Fruit fly (Drosophila melanogaster) whole organism: ENCODE data around the gene Glt.

Experiments
- CG8478 ChIP-seq: fragments of >200 bp; optimal IDR thresholded peaks from 2 replicates; lab custom pipeline; 2018; ENCODE audit warnings: inconsistent platforms
- Dll ChIP-seq: fragments of >200 bp; optimal IDR thresholded peaks from 2 replicates; lab custom pipeline; 2017
- EcR ChIP-seq, 2 experiments: fragments of >200 bp; optimal IDR thresholded peaks; 2 replicates each; lab custom pipeline; 2017; ENCODE audit warnings: missing biosample characterization in 2 of 2, missing genetic modification characterization in 2 of 2, missing genetic modification reagents in 2 of 2
- pan ChIP-seq: fragments of >200 bp; optimal IDR thresholded peaks from 2 replicates; lab custom pipeline; 2017
- psq ChIP-seq: fragments of >200 bp; optimal IDR thresholded peaks from 2 replicates; lab custom pipeline; 2017
- usp ChIP-seq: fragments of >200 bp; optimal IDR thresholded peaks from 2 replicates; lab custom pipeline; 2017; ENCODE audit warnings: missing biosample characterization, missing genetic modification characterization, mixed read lengths

Gene Glt

DNA sequence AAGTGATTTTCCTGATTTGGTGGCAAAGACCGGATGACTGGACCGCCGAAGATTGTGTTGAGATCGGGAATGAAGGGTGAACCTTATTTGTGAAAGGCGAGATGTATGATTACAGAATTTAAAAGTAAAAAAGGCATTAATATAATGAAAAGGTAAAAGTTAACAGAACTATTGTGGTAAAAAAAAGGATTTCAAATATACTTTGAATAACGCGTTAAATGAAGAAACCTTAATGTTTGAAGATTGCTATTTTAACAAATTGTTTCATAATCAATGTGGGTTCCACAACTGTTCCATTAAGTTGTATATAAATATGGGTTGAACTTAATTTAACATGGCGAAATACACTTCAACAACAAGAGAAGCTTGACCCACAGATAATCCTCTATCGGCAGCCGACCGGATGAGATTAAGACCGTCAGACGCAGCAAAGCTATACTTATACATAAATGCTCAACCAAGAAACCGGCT, at the start of gene Glt:
TSS of gene Glt (plus strand) at position 421 of the 471 bp plus-strand sequence.
- TF ChIP-seq CG8478 (no peak), pan (lab: Kevin White, UChicago) (no peak), psq (lab: Kevin White, UChicago) (no peak), Dll (no peak), usp (GFP tag; lab: Kevin White, UChicago) (no peak), EcR (GFP tag; optimal IDR thresholded peaks at IDR 0.05; lab: Kevin White, UChicago) (no peak)

DNA sequence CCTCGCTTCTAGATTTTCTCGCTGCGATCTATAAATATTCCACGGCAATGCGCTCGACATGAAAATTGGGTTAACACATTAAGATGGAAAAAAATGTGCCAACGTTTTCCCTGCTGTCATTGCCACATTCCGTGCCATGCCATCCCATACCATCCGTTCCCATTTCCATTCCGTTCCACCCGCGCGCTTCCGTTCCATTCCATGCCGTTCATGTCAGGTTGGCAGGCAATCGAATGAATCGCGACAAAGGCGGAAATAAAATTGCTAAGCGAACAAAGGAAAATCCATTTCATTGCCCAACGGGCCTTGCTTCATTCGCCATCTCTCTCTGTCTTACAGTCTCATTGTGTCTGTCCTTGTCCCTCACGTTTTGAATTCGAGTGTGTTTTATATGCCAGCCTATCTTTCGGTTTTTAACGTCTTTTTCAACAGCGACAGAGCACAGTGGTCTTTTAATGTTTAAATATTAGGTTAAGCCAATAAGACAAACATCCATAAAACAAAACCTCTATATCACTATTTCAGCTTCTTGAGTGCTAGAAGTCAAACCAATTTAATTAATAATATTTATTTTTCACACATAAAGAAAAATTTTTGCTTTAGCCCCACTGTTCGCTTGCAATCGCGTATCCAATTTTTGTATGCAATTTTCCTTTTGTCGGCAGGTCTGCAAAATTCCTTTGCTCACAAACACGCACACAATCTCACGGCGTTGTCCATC, 38.7 kb upstream of the Glt start:
- TF ChIP-seq psq (lab: Kevin White, UChicago) (no peak), CG8478 (no peak), pan (lab: Kevin White, UChicago) (no peak), Dll (no peak), usp (GFP tag; lab: Kevin White, UChicago) (no peak), EcR (GFP tag; optimal IDR thresholded peaks at IDR 0.05; lab: Kevin White, UChicago) (no peak)

DNA sequence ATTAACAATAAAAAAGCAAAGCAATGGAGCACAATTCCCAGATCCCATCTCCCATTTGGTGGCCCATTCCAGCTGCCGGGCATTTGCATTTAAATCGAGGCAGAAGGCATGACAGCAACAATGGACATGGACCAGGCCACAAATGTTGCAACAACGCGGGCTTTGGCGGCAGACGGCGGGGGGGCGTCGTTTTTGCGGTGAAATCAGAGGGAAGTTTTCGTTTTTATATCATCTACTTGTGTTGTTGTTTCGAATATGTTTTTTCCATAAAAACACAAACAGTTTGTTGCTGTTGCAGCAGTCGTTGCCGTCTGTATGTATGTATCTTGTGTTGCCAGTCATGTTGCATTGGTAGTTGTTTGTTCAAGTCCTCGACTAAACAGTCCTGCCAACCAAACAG, 12.9 kb upstream of the Glt start:
- no peak for TF ChIP-seq psq (lab: Kevin White, UChicago)
- no peak for TF ChIP-seq pan (lab: Kevin White, UChicago)
- TF ChIP-seq CG8478, result no peak
- TF ChIP-seq Dll, result no peak
- no peak for TF ChIP-seq usp (GFP tag; lab: Kevin White, UChicago)
- no peak for TF ChIP-seq EcR (GFP tag; optimal IDR thresholded peaks at IDR 0.05; lab: Kevin White, UChicago)

DNA sequence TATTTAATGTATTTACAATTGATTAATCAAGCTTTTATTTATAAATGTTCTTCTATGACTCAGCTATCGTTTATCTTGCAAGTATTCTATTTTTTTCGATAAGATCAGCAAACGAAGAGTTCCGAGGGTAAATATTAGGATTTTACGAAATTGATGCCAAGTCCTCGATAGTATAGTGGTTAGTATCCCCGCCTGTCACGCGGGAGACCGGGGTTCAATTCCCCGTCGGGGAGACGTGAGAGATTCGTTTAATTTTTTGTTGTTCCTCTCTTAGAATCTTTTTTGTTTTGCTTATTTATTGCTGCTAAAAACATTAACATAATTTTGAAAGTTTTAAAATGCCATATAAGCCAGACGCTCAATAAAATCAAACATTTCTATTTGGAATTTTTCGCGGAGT, 6.5 kb downstream of the Glt start:
- no peak for TF ChIP-seq CG8478
- TF ChIP-seq pan (lab: Kevin White, UChicago), result no peak

DNA sequence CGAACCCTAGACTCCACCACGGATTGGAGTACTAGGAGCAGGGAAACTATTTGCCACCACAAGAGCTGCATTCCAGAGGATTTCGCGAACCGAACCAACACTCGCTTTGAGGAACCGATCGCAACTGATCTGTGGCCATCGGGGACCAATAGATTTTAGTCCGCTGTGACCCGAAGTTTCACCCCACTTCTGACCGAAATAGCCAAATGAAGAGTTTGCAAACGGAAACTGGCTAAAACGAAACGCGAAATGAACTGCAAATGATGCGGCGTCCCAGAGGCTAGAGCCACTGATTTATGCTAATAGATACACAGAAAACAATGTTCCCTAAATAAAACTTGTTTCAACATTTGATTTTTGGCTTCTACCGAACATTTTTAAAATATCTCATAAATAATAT, 7.2 kb downstream of the Glt start, which contains the start of gene CG9287:
TSS of gene CG9287 (minus strand) at position 101 of the 400 bp plus-strand sequence.
- TF ChIP-seq EcR (GFP tag; optimal IDR thresholded peaks at IDR 0.05; lab: Kevin White, UChicago) (no peak), psq (lab: Kevin White, UChicago) (no peak), usp (GFP tag; lab: Kevin White, UChicago) (no peak), pan (lab: Kevin White, UChicago) (no peak), CG8478 (no peak), Dll (no peak)

DNA sequence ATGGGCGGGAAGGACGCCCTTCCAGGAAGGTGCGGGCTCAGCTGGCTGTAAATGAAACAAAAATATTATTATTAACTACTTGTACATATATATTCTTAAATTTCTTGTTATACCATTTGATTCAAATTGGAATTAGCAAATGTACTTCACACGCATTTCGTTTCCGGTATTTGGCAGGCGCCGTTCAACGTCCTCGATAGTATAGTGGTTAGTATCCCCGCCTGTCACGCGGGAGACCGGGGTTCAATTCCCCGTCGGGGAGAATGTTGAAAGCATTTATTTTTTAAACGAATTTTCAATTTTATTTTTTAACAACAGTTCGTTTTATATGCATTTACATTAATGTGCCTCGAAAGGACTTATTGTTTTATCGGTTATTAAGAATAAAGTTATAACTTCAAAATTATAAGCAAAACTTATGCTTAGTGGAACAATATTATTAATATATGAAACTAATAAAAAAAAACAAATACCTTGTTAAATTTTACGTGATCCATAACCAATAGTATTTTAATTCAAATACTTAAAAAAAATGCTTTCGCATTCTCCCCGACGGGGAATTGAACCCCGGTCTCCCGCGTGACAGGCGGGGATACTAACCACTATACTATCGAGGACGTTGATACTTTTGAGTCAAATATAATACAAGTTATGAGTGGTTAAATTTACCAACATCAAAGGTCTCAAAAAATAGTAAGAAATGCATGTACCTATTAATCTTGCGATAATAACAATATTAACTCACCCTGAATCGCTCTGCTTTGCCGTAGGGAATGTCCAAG, 11.0 kb downstream of the Glt start:
- TF ChIP-seq usp (GFP tag; lab: Kevin White, UChicago) (no peak), Dll (no peak), psq (lab: Kevin White, UChicago) (no peak), CG8478 (no peak), pan (lab: Kevin White, UChicago) (no peak), EcR (GFP tag; optimal IDR thresholded peaks at IDR 0.05; lab: Kevin White, UChicago) (no peak)

DNA sequence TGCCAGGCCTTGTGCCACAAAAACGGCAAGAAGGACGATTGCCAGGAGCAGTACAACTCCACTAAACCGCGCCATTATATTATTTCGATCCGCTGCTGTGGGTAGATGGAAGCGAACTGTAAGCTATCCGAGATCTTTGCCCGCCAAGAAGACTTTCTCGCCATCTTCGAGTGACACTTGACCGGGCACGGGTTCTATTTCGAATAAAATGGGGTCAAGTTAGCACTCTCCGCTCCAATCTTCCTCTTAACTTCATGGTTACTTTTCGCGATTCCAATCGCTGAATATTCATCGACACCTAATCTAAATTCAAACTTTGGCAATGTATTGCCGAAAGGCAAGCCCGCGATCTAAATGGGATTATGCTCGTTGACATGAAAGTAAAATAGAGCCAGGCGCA, 11.8 kb downstream of the Glt start, which contains the start of gene CG9289:
TSS of gene CG9289 (minus strand) at position 101 of the 400 bp plus-strand sequence.
- TF ChIP-seq usp (GFP tag; lab: Kevin White, UChicago) (no peak), pan (lab: Kevin White, UChicago) (no peak), Dll (no peak), psq (lab: Kevin White, UChicago) (no peak), EcR (GFP tag; optimal IDR thresholded peaks at IDR 0.05; lab: Kevin White, UChicago) (no peak), CG8478 (no peak)

DNA sequence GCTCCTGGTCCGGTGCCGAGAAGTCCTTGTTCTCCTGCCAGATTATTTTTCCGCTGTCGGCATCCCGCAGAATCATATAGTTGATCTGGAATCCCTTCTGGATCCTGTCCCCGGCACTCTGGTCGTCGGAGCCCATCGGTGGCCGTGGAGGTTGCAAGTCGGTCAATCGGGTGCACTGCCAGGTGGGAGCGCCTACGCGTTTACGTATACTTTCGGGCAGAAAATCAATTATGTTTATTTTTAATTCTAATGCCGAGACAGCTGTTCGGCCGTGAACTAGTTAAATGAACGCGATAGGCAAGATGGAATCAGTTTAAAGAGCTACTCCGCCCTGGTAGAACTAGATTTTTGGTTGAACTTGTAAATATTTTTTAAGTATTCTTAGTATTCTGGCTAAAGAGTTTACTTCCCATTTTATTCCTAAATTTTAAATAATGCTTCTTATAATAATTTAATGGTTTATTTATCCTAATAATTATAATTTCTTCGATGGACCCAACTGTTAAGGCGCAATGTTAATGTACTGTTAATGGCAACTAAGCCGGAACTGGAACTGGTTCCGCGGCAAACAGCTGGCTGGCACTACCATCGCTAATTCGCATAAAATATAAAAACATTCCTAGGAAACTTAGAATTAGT, 13.3 kb downstream of the Glt start, which contains the start of the genes PrBP and Trs23:
TSS of gene PrBP (minus strand) at position 288 of the 639 bp plus-strand sequence.
TSS of gene Trs23 (plus strand) at position 564 of the 639 bp plus-strand sequence.
- TF ChIP-seq Dll, result no peak
- no peak for TF ChIP-seq EcR (GFP tag; optimal IDR thresholded peaks at IDR 0.05; lab: Kevin White, UChicago)
- no peak for TF ChIP-seq pan (lab: Kevin White, UChicago)
- no peak for TF ChIP-seq psq (lab: Kevin White, UChicago)
- no peak for TF ChIP-seq CG8478
- no peak for TF ChIP-seq usp (GFP tag; lab: Kevin White, UChicago)

DNA sequence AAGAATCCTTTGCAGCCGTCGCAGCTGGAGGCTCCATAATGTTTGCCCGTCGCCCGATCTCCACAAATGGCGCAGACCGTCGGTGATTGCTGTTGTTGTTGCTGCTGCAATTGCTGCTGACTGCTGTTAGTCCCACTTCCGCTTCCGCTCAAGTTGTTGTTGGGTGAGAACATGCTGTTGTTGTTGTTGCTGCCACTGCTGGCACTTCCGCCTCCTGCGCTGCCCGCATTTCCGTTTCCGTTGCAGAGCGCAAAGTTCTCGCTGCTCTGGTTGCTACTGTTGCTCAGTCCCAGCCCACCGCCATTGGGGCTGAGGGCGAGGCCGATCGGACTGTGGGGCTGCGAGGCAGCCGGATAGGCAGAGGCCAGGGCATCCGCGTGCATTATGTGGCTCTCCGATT, 17.4 kb downstream of the Glt start:
- TF ChIP-seq CG8478, result no peak
- no peak for TF ChIP-seq Dll

DNA sequence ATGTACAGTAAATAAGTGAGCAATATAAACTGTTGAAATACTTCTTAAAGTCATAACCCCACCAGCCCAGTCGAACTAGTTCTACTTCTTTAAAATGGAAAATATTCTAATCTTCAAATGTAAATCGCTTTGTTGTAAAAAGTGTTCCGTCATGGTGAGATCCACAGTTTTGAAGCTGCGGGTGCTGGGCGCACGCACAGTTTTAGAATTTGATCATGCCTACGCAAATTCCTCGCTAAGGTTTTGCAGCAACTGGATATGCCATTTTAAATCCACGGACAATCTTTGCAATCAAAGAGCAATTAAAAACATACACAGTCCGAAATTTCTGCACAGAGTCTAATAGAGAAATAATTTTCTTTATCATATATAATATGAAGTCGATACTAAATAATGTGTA, 17.9 kb downstream of the Glt start:
- TF ChIP-seq CG8478 (no peak), EcR (GFP tag; optimal IDR thresholded peaks at IDR 0.05; lab: Kevin White, UChicago) (no peak), psq (lab: Kevin White, UChicago) (no peak), usp (GFP tag; lab: Kevin White, UChicago) (no peak), Dll (no peak), pan (lab: Kevin White, UChicago) (no peak)

DNA sequence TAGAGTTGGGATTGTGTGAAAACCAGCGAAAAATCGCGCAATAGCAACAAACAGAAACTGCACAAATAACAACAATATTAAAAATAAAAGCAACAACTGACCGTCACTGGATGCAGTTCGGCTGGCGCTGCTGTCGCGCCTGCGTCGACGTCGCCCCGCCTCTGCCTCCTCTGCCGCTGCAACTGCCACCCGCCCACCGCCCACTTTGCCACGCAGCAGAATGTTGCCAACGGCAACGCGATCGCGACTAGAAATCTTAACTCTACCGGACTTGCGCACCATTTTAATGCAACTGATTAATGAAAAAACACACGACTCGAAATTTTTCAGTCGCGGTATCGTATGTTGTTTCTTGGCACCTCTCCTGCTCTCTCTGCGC, 18.4 kb downstream of the Glt start:
- TF ChIP-seq EcR (GFP tag; optimal IDR thresholded peaks at IDR 0.05; lab: Kevin White, UChicago) (no peak), usp (GFP tag; lab: Kevin White, UChicago) (no peak), CG8478 (no peak), psq (lab: Kevin White, UChicago) (no peak), Dll (no peak), pan (lab: Kevin White, UChicago) (no peak)
